Worm (Caenorhabditis elegans) whole organism, midembryonic: ENCODE results near the gene str-25.

Experiments
- cog-1 ChIP-seq: sonication (generic microtip); optimal IDR thresholded peaks from 2 replicates; lab custom pipeline; 2016; ENCODE audit warnings: missing genetic modification characterization, missing compliant biosample characterization
- flt-1 ChIP-seq: fragments of 200-800 bp; sonication (Bioruptor generic); IDR thresholded peaks from 2 replicates; pipeline ENCODE4 v1.3.6; 2022; ENCODE audit warnings: missing genetic modification characterization, missing compliant biosample characterization
- med-1 ChIP-seq: sonication (generic microtip); optimal IDR thresholded peaks from 2 replicates; lab custom pipeline; 2017; ENCODE audit warnings: missing genetic modification characterization, mild to moderate bottlenecking, missing compliant biosample characterization, antibody characterized with exemption, missing genetic modification reagents; ENCODE audit not compliant: insufficient read depth
- ref-1 ChIP-seq: fragments of 200-800 bp; sonication (Bioruptor generic); conservative IDR thresholded peaks from 2 replicates; pipeline ENCODE4 v1.3.6; 2022; ENCODE audit warnings: missing genetic modification reagents, missing genetic modification characterization, missing compliant biosample characterization
- tab-1 ChIP-seq: fragments of 200-800 bp; sonication (Bioruptor generic); IDR thresholded peaks from 2 replicates; pipeline ENCODE4 v1.3.6; 2022; ENCODE audit warnings: missing genetic modification characterization, missing compliant biosample characterization
- ztf-29 ChIP-seq: fragments of 200-800 bp; sonication (Bioruptor generic); IDR thresholded peaks from 2 replicates; pipeline ENCODE4 v1.3.6; 2022; ENCODE audit warnings: missing genetic modification reagents, missing genetic modification characterization, missing compliant biosample characterization

- TF ChIP-seq tab-1 (GFP tag; lab: Robert Waterston, UW) (no peak), med-1 (GFP tag; lab: Kevin White, UChicago) (no peak), flt-1 (GFP tag; lab: Robert Waterston, UW) (no peak), ref-1 (GFP tag; lab: Robert Waterston, UW) (no peak), ztf-29 (GFP tag; lab: Robert Waterston, UW) (no peak), cog-1 (no peak)
These were observed 34.8 kb upstream of the str-25 start for ce11 chrV:16080678-16081077.
